Fruit fly (Drosophila melanogaster) whole organism, adult: Measurements from ENCODE around the gene obst-H.

Experiments
- CG5204 ChIP-seq: fragments of 200-800 bp; sonication (Bioruptor generic); optimal IDR thresholded peaks from 2 replicates; lab custom pipeline; 2016; ENCODE audit warnings: missing biosample characterization, missing genetic modification characterization
- CG7045 ChIP-seq: fragments of 200-800 bp; sonication (Bioruptor generic); optimal IDR thresholded peaks from 2 replicates; lab custom pipeline; 2017; ENCODE audit warnings: missing biosample characterization, mild to moderate bottlenecking, missing genetic modification characterization
- Clk ChIP-seq: fragments of 200-800 bp; sonication (Bioruptor generic); optimal IDR thresholded peaks from 2 replicates; lab custom pipeline; 2017; ENCODE audit warnings: missing biosample characterization, missing genetic modification characterization
- Hr96 ChIP-seq: fragments of 200-800 bp; sonication (Bioruptor generic); optimal IDR thresholded peaks from 2 replicates; lab custom pipeline; 2016; ENCODE audit warnings: missing biosample characterization, missing genetic modification characterization
- cnc ChIP-seq, 2 experiments: fragments of >200 bp; optimal IDR thresholded peaks; 2 replicates each; lab custom pipeline; 2017
- kay ChIP-seq: fragments of 200-800 bp; sonication (Bioruptor generic); peaks from one replicate; lab custom pipeline; 2016; ENCODE audit warnings: missing biosample characterization, missing genetic modification characterization, borderline replicate concordance
- pad ChIP-seq: fragments of 200-800 bp; sonication (Bioruptor generic); optimal IDR thresholded peaks from 3 replicates; lab custom pipeline; 2017; ENCODE audit warnings: missing biosample characterization, missing genetic modification characterization, mild to moderate bottlenecking, moderate library complexity, missing genetic modification reagents
- tj ChIP-seq: fragments of 200-800 bp; sonication (Bioruptor generic); optimal IDR thresholded peaks from 3 replicates; lab custom pipeline; 2017; ENCODE audit warnings: missing biosample characterization, mild to moderate bottlenecking, missing genetic modification characterization, moderate library complexity

dm6 chr3L:15496274-15496673 lies 32.8 kb downstream of the obst-H start, which contains the start of gene CG13455:
- TF ChIP-seq cnc (optimal IDR thresholded peaks at IDR 0.05; lab: Kevin White, UChicago) (no peak), pad (GFP tag; lab: Kevin White, UChicago) (no peak), Clk (no peak), kay (GFP tag; lab: Kevin White, UChicago) (no peak), CG7045 (GFP tag; lab: Kevin White, UChicago) (no peak), tj (GFP tag; lab: Kevin White, UChicago) (no peak), Hr96 (GFP tag; lab: Kevin White, UChicago) (no peak), CG5204 (no peak)
